Fruit fly (Drosophila melanogaster): ENCODE data around the gene CG15772.

DNA sequence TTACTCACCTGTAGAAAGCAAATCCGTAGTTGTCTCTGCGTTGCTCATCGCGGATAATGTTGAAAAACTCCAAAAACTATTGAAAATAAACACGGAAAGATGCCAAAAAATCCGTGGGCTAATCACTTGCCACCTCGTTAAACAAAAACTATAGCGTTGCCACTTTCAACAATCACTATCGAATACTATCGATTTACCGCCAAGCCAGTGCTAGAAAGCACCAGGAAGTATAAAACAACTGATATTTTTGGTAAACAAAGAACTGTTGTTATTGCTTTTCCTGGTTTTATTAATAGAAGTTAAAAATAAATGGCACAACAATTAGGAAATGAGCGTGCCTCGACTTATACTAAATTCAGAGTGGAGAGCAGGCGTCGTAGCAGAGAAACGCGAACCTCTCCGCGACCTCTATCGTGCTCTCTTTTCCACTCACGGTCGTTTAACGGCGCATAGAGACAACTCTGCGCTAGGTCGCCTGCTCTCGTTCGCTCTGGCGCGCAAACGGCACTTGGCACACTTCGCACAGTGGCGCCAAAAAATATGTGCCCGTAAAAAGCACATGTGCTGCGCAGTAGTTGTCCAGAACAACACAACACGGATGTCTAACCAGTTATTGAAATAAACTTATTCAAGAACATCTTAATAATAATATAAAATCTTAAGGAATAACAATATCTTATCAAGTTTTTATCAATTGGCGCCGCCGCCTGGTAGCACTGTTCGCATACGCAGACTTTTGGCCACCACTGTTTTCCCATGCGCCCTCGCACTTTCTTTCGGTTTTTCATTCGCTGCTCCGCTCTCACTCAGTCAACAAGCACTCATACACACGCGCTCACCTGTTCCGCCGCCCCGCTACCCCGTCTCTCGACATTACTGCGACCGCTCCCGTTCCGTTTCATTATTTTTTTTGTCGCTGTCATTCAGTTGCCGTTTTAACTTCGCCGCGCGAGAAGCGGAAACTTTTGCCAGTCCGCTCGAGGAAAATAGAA, 3.1 kb downstream of the CG15772 start, which contains the start of the genes lin-52 and CG15771:
- TF ChIP-seq psq (optimal IDR thresholded peaks at IDR 0.05): no peak
- no peak for TF ChIP-seq insv (optimal IDR thresholded peaks at IDR 0.05)
- TF ChIP-seq ttk (optimal IDR thresholded peaks at IDR 0.05): no peak
- no peak for TF ChIP-seq Myc (optimal IDR thresholded peaks at IDR 0.05)
- no peak for TF ChIP-seq h (optimal IDR thresholded peaks at IDR 0.05)
